Worm (Caenorhabditis elegans) whole organism, mixed stage, embryonic: Measurements from ENCODE around the gene K08H2.4.

Experiments used
- drap-1 ChIP-seq: fragments of 200-800 bp; sonication (Bioruptor generic); optimal IDR thresholded peaks from 3 replicates; lab custom pipeline; 2018; ENCODE audit warnings: mild to moderate bottlenecking, missing genetic modification characterization, missing compliant biosample characterization
- hlh-1 ChIP-seq: fragments of 150-350 bp; optimal IDR thresholded peaks from 2 replicates; lab custom pipeline; 2014; ENCODE audit warnings: missing biosample characterization, missing genetic modification reagents, missing genetic modification characterization
- mls-2 ChIP-seq: sonication (generic microtip); optimal IDR thresholded peaks from 2 replicates; lab custom pipeline; 2016; ENCODE audit warnings: mild to moderate bottlenecking, missing genetic modification characterization, moderate library complexity, missing compliant biosample characterization
- nhr-76 ChIP-seq: sonication (generic microtip); optimal IDR thresholded peaks from 2 replicates; lab custom pipeline; 2017; ENCODE audit warnings: missing biosample characterization, missing genetic modification characterization
- pha-4 ChIP-seq: fragments of 150-350 bp; optimal IDR thresholded peaks from 2 replicates; lab custom pipeline; 2018; ENCODE audit warnings: missing biosample characterization, missing genetic modification reagents, missing genetic modification characterization
- sptf-1 ChIP-seq: sonication (generic microtip); optimal IDR thresholded peaks from 2 replicates; lab custom pipeline; 2017; ENCODE audit warnings: mild to moderate bottlenecking, missing genetic modification characterization, moderate library complexity, missing compliant biosample characterization
- unc-39 ChIP-seq: fragments of 150-350 bp; optimal IDR thresholded peaks from 2 replicates; lab custom pipeline; 2014; ENCODE audit warnings: missing biosample characterization, missing genetic modification characterization
- unc-62 ChIP-seq: fragments of 150-350 bp; optimal IDR thresholded peaks from 2 replicates; lab custom pipeline; 2014; ENCODE audit warnings: missing biosample characterization, missing genetic modification reagents, missing genetic modification characterization
- ztf-11 ChIP-seq: fragments of 150-350 bp; optimal IDR thresholded peaks from 2 replicates; lab custom pipeline; 2014; ENCODE audit warnings: missing biosample characterization, missing genetic modification characterization

DNA sequence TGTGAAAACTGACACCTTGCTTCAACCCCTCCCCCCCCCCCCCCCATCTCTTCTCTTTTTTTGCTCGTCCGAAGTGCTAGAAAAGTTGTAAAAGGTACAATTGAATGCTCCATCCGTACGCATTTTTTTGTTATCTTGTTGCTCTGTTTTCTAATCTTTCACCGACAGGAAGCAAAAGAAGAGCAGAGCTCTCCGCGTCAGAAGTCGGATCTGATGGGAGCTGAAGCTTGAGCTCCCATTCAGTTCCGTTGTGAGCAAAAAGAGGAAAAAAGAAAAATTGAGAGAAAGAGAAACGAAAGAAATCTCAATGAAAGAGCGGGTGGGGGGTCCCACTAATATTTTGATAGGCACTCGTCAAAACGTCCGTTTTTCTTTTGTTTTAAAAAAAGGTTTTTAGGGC, 31.4 kb upstream of the K08H2.4 start:
- TF ChIP-seq unc-39 (tag; lab: Kevin White, UChicago): no peak
- no peak for TF ChIP-seq sptf-1 (tag; lab: Kevin White, UChicago)
- TF ChIP-seq nhr-76 (tag; lab: Kevin White, UChicago): no peak
- no peak for TF ChIP-seq unc-62 (GFP tag; lab: Kevin White, UChicago)
- no peak for TF ChIP-seq pha-4
- TF ChIP-seq hlh-1: no peak
- TF ChIP-seq mls-2 (tag; lab: Kevin White, UChicago): no peak
- no peak for TF ChIP-seq drap-1 (GFP tag; lab: Kevin White, UChicago)
- no peak for TF ChIP-seq ztf-11 (tag; lab: Kevin White, UChicago)
